Worm (Caenorhabditis elegans) whole organism, L4 larva: ENCODE data around the gene Y57A10C.10.

ENCODE experiments used
- ZK546.5 ChIP-seq, 2 experiments: sonication (generic microtip); optimal IDR thresholded peaks; 2 replicates each; lab custom pipeline; 2017; ENCODE audit warnings: missing biosample characterization in 2 of 2, missing genetic modification characterization in 2 of 2
- ama-1 ChIP-seq: fragments of 150-350 bp; optimal IDR thresholded peaks from 2 replicates; lab custom pipeline; 2014; ENCODE audit warnings: inconsistent platforms, mixed read lengths
- daf-12 ChIP-seq: fragments of 150-350 bp; optimal IDR thresholded peaks from 2 replicates; lab custom pipeline; 2014; ENCODE audit warnings: missing biosample characterization, missing genetic modification reagents, missing genetic modification characterization
- lin-15B ChIP-seq: fragments of 150-350 bp; sonication (generic microtip); optimal IDR thresholded peaks from 3 replicates; lab custom pipeline; 2014; ENCODE audit warnings: missing biosample characterization, missing genetic modification characterization
- lir-3 ChIP-seq: sonication (generic microtip); optimal IDR thresholded peaks from 2 replicates; lab custom pipeline; 2016; ENCODE audit warnings: mild to moderate bottlenecking, missing genetic modification characterization, missing compliant biosample characterization
- nhr-11 ChIP-seq: fragments of 150-350 bp; optimal IDR thresholded peaks from 2 replicates; lab custom pipeline; 2014; ENCODE audit warnings: missing biosample characterization, missing genetic modification characterization

- no peak for TF ChIP-seq ZK546.5 (tag; optimal IDR thresholded peaks at IDR 0.05; lab: Kevin White, UChicago)
- no peak for TF ChIP-seq lir-3 (tag; lab: Kevin White, UChicago)
- no peak for TF ChIP-seq nhr-11 (tag; lab: Kevin White, UChicago)
- no peak for TF ChIP-seq lin-15B (tag; lab: Kevin White, UChicago)
- no peak for TF ChIP-seq ama-1 (lab: Kevin White, UChicago)
- TF ChIP-seq daf-12: no peak
These were observed 24.5 kb upstream of the Y57A10C.10 start, which contains the start of gene sre-37 for ce11 chrII:12465557-12465956.
